Fruit fly (Drosophila melanogaster): Measurements from ENCODE around the gene CG1789.

Gene CG1789

DNA sequence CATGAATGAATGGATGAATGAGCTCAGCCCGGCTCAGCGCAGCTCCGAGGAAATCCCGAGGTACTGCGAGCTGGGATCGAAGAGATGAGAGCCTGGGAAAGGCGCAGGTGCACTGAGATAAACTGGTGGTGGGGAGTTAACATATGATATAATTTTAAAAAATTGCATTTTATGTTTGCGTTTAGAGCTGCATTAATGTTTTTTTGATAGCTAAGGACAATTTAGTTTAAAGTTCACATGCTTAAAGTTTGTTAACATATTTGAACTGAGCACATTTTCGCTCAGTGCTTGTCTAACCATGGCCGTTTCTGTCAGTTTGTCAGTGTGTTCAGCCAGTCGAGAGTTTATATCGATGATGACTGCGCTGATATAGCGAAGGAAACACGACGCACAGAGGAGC lies 10.0 kb downstream of the CG1789 start (continued):
- no peak for TF ChIP-seq ap (GFP tag; IDR thresholded peaks at IDR 0.05)
- no peak for TF ChIP-seq CG16815 (GFP tag; optimal IDR thresholded peaks at IDR 0.05)
- no peak for TF ChIP-seq al (GFP tag; IDR thresholded peaks at IDR 0.05)
- 0 out of 3 replicates have a peak, but pooled peaks have one; percentile 23 for TF ChIP-seq Dbx (GFP tag; IDR thresholded peaks at IDR 0.05)
- TF ChIP-seq CG7556 (GFP tag; optimal IDR thresholded peaks at IDR 0.05): no peak
- no peak for TF ChIP-seq cwo (GFP tag; optimal IDR thresholded peaks at IDR 0.05)
- TF ChIP-seq Oli (tag; optimal IDR thresholded peaks at IDR 0.05): no peak
- TF ChIP-seq CG12769 (tag; optimal IDR thresholded peaks at IDR 0.05): peak; percentile 36
- TF ChIP-seq shn (GFP tag; optimal IDR thresholded peaks at IDR 0.05): no peak
- no peak for TF ChIP-seq Oaz (GFP tag; IDR thresholded peaks at IDR 0.05)
- TF ChIP-seq danr (GFP tag; IDR thresholded peaks at IDR 0.05): no peak
- peak; percentile 13 for TF ChIP-seq CG2712 (tag; optimal IDR thresholded peaks at IDR 0.05)
- peak; percentile 6; the same call in 1 of the 2 replicates for TF ChIP-seq CG32532 (GFP tag; IDR thresholded peaks at IDR 0.05)
- peak; percentile 5 for TF ChIP-seq CG10979 (tag; optimal IDR thresholded peaks at IDR 0.05)
- peak; percentile 33 for TF ChIP-seq Fer1 (GFP tag; optimal IDR thresholded peaks at IDR 0.05)
- TF ChIP-seq CG17612 (GFP tag; IDR thresholded peaks at IDR 0.05): no peak
- TF ChIP-seq HLH3B (GFP tag; IDR thresholded peaks at IDR 0.05): 0 out of 2 replicates have a peak, but pooled peaks have one; percentile 22
- TF ChIP-seq Med (GFP tag): peak; percentile 40
- TF ChIP-seq sens (GFP tag): peak; percentile 68
- no peak for TF ChIP-seq CG12299 (tag; optimal IDR thresholded peaks at IDR 0.05)
- no peak for TF ChIP-seq Atf6 (GFP tag; IDR thresholded peaks at IDR 0.05)
- TF ChIP-seq ato (GFP tag; IDR thresholded peaks at IDR 0.05; ENCODE audit: partially characterized antibody): no peak
- peak; percentile 4 for TF ChIP-seq phol (tag; optimal IDR thresholded peaks at IDR 0.05)
- TF ChIP-seq CG3838 (GFP tag; optimal IDR thresholded peaks at IDR 0.05): no peak
- no peak for TF ChIP-seq Neu2 (GFP tag; optimal IDR thresholded peaks at IDR 0.05; ENCODE audit: borderline replicate concordance)
- TF ChIP-seq CG17186 (GFP tag; optimal IDR thresholded peaks at IDR 0.05): no peak
- no peak for TF ChIP-seq CG17912 (GFP tag; optimal IDR thresholded peaks at IDR 0.05)
- peak; percentile 11 for TF ChIP-seq Jarid2 (GFP tag; optimal IDR thresholded peaks at IDR 0.05)
- peak; percentile 12 for TF ChIP-seq D19A (tag; optimal IDR thresholded peaks at IDR 0.05)
- TF ChIP-seq dimm (GFP tag; IDR thresholded peaks at IDR 0.05): no peak
- TF ChIP-seq disco-r (GFP tag; optimal IDR thresholded peaks at IDR 0.05): no peak
- peak; percentile 32 for TF ChIP-seq CG7839 (tag; optimal IDR thresholded peaks at IDR 0.05)
- no peak for TF ChIP-seq ken (GFP tag; IDR thresholded peaks at IDR 0.05)
- no peak for TF ChIP-seq CG34422 (GFP tag; IDR thresholded peaks at IDR 0.05)
- TF ChIP-seq p53 (GFP tag; optimal IDR thresholded peaks at IDR 0.05): no peak
- TF ChIP-seq bbx (GFP tag; IDR thresholded peaks at IDR 0.05; ENCODE audit: partially characterized antibody): no peak
- TF ChIP-seq Asciz (GFP tag; optimal IDR thresholded peaks at IDR 0.05): no peak
- no peak for TF ChIP-seq CG7357 (GFP tag; IDR thresholded peaks at IDR 0.05)
- TF ChIP-seq Antp (GFP tag; optimal IDR thresholded peaks at IDR 0.05): peak; percentile 9
- no peak for TF ChIP-seq CG18262 (tag; optimal IDR thresholded peaks at IDR 0.05)
- TF ChIP-seq Ets65A (GFP tag): peak; percentile 73
- TF ChIP-seq CG4282 (GFP tag; optimal IDR thresholded peaks at IDR 0.05): no peak
- no peak for TF ChIP-seq CG4617 (GFP tag; optimal IDR thresholded peaks at IDR 0.05; ENCODE audit: borderline replicate concordance)
- no peak for TF ChIP-seq Xbp1 (GFP tag; optimal IDR thresholded peaks at IDR 0.05)
- TF ChIP-seq ems (GFP tag; optimal IDR thresholded peaks at IDR 0.05): no peak
- TF ChIP-seq CG14441 (GFP tag; IDR thresholded peaks at IDR 0.05): no peak
- TF ChIP-seq CG4328 (GFP tag; optimal IDR thresholded peaks at IDR 0.05): no peak
- peak; percentile 41 for TF ChIP-seq CG1603 (tag; optimal IDR thresholded peaks at IDR 0.05)
- TF ChIP-seq sug (tag; optimal IDR thresholded peaks at IDR 0.05): no peak
- TF ChIP-seq dysf (GFP tag; IDR thresholded peaks at IDR 0.05): 0 out of 3 replicates have a peak, but pooled peaks have one; percentile 36
- no peak for TF ChIP-seq vvl (GFP tag; IDR thresholded peaks at IDR 0.05)
- no peak for TF ChIP-seq Spps (tag; optimal IDR thresholded peaks at IDR 0.05)

Data from whole organism, embryonic.